Fruit fly (Drosophila melanogaster) whole organism, adult: ENCODE measurements around the gene CG14402.

Experiments
- CG11617 ChIP-seq: fragments of 200-800 bp; sonication (Bioruptor generic); optimal IDR thresholded peaks from 2 replicates; lab custom pipeline; 2017; ENCODE audit warnings: mild to moderate bottlenecking, missing biosample characterization, missing genetic modification reagents, missing genetic modification characterization
- CG33017 ChIP-seq: fragments of 200-800 bp; sonication (Bioruptor generic); optimal IDR thresholded peaks from 2 replicates; lab custom pipeline; 2018; ENCODE audit warnings: missing biosample characterization, mild to moderate bottlenecking, missing genetic modification characterization, moderate library complexity
- CG5204 ChIP-seq: fragments of 200-800 bp; sonication (Bioruptor generic); optimal IDR thresholded peaks from 2 replicates; lab custom pipeline; 2016; ENCODE audit warnings: missing biosample characterization, missing genetic modification characterization
- Clk ChIP-seq: fragments of 200-800 bp; sonication (Bioruptor generic); optimal IDR thresholded peaks from 2 replicates; lab custom pipeline; 2017; ENCODE audit warnings: missing biosample characterization, missing genetic modification characterization
- ovo ChIP-seq: fragments of 200-800 bp; sonication (Bioruptor generic); optimal IDR thresholded peaks from 2 replicates; lab custom pipeline; 2016; ENCODE audit warnings: missing biosample characterization, missing genetic modification characterization
- pad ChIP-seq: fragments of 200-800 bp; sonication (Bioruptor generic); optimal IDR thresholded peaks from 3 replicates; lab custom pipeline; 2017; ENCODE audit warnings: missing biosample characterization, missing genetic modification characterization, mild to moderate bottlenecking, moderate library complexity, missing genetic modification reagents

- no peak for TF ChIP-seq CG5204
- no peak for TF ChIP-seq ovo
- TF ChIP-seq pad = no peak
- no peak for TF ChIP-seq CG11617
- TF ChIP-seq CG33017 (tag; lab: Kevin White, UChicago) = no peak
- no peak for TF ChIP-seq Clk
Observed at dm6 chr2L:20878052-20878451, 29.0 kb downstream of the CG14402 start.
